Worm (Caenorhabditis elegans): ENCODE results near the gene daao-1.

daao-1 gene

ce11 chrIV:2642673-2643072 is 28.7 kb downstream of the daao-1 start, which contains the start of gene ric-8:
Gene ric-8, plus strand, starts transcription at chrIV:2642973.
- no peak for TF ChIP-seq spr-1 (tag; optimal IDR thresholded peaks at IDR 0.05)
- peak; percentile 40; the same call in 1 of the 2 replicates for TF ChIP-seq Y48G9A.11 (GFP tag; IDR thresholded peaks at IDR 0.05)

- peak; percentile 78 for TF ChIP-seq ceh-28 (tag; optimal IDR thresholded peaks at IDR 0.05)
- no peak for TF ChIP-seq pqm-1 (tag; optimal IDR thresholded peaks at IDR 0.05)
- peak in 1 of 2 experiments; percentile 19 for TF ChIP-seq unc-62 (GFP tag; optimal IDR thresholded peaks at IDR 0.05 in 1 of 2)
- TF ChIP-seq unc-62 (tag; optimal IDR thresholded peaks at IDR 0.05) = no peak
These were observed 36.0 kb downstream of the daao-1 start for ce11 chrIV:2650031-2650430.

ce11 chrIV:2654965-2655364 is 41.0 kb downstream of the daao-1 start:
- TF ChIP-seq Y48G9A.11 (GFP tag; IDR thresholded peaks at IDR 0.05) = peak; percentile 89
- TF ChIP-seq arid-1 (GFP tag; conservative IDR thresholded peaks at IDR 0.05) = 0 out of 2 replicates have a peak, but pooled peaks have one; percentile 25
- TF ChIP-seq F49E8.2 (tag; optimal IDR thresholded peaks at IDR 0.05; ENCODE audit: borderline replicate concordance) = peak; percentile 72
- TF ChIP-seq hlh-11 (tag; optimal IDR thresholded peaks at IDR 0.05) = no peak
- TF ChIP-seq lim-7 (GFP tag; IDR thresholded peaks at IDR 0.05) = 0 out of 2 replicates have a peak, but pooled peaks have one; percentile 20
- TF ChIP-seq fos-1 (tag; optimal IDR thresholded peaks at IDR 0.05) = no peak
- no peak for TF ChIP-seq F44E2.7 (GFP tag; IDR thresholded peaks at IDR 0.05)
- no peak for TF ChIP-seq Y105C5A.15 (GFP tag; IDR thresholded peaks at IDR 0.05)
- TF ChIP-seq lin-13 (GFP tag; optimal IDR thresholded peaks at IDR 0.05) = peak; percentile 34
- peak; percentile 75; the same call in 1 of the 2 replicates for TF ChIP-seq snpc-1.2 (GFP tag; IDR thresholded peaks at IDR 0.05)
- TF ChIP-seq T26A8.4 (GFP tag; IDR thresholded peaks at IDR 0.05) = no peak
- peak; percentile 10 for TF ChIP-seq mes-2 (tag; optimal IDR thresholded peaks at IDR 0.05; ENCODE audit: poor library complexity, severe bottlenecking)
- 0 out of 2 replicates have a peak, but pooled peaks have one; percentile 3 for TF ChIP-seq ceh-44 (GFP tag; IDR thresholded peaks at IDR 0.05)
- peak; percentile 67; the same call in 1 of the 2 replicates for TF ChIP-seq mdt-29 (GFP tag; IDR thresholded peaks at IDR 0.05)
- TF ChIP-seq skn-1 (tag; optimal IDR thresholded peaks at IDR 0.05) = no peak
- peak; percentile 34; the same call in 1 of the 2 replicates for TF ChIP-seq egl-43 (GFP tag; IDR thresholded peaks at IDR 0.05)
- no peak for TF ChIP-seq zag-1 (tag; optimal IDR thresholded peaks at IDR 0.05)
- peak; percentile 87 for TF ChIP-seq lin-38 (GFP tag; IDR thresholded peaks at IDR 0.05)
- no peak for TF ChIP-seq cey-2 (tag; optimal IDR thresholded peaks at IDR 0.05; ENCODE audit: borderline replicate concordance, insufficient read depth)
- TF ChIP-seq unc-130 (GFP tag; optimal IDR thresholded peaks at IDR 0.05) = peak; percentile 52

- no peak for TF ChIP-seq fos-1 (tag; optimal IDR thresholded peaks at IDR 0.05)
- no peak for TF ChIP-seq ceh-32 (tag; optimal IDR thresholded peaks at IDR 0.05; ENCODE audit: poor library complexity)
- no peak for TF ChIP-seq ceh-20 (GFP tag; IDR thresholded peaks at IDR 0.05)
- TF ChIP-seq nhr-42 (GFP tag; IDR thresholded peaks at IDR 0.05) = no peak
- TF ChIP-seq unc-62 (GFP tag; optimal IDR thresholded peaks at IDR 0.05 in 1 of 2) = peak in 1 of 2 experiments; percentile 76
- TF ChIP-seq unc-62 (tag; optimal IDR thresholded peaks at IDR 0.05) = no peak
- no peak for TF ChIP-seq lin-15B (tag; optimal IDR thresholded peaks at IDR 0.05)
- TF ChIP-seq vab-7 (GFP tag; IDR thresholded peaks at IDR 0.05) = 0 out of 2 replicates have a peak, but pooled peaks have one; percentile 40
- TF ChIP-seq dpl-1 (GFP tag; optimal IDR thresholded peaks at IDR 0.05) = no peak
- peak; percentile 39 for TF ChIP-seq lin-38 (GFP tag; IDR thresholded peaks at IDR 0.05)
- TF ChIP-seq lin-1 (GFP tag; IDR thresholded peaks at IDR 0.05) = no peak
- no peak for TF ChIP-seq daf-8 (GFP tag; IDR thresholded peaks at IDR 0.05)
- no peak for TF ChIP-seq arid-1 (GFP tag; conservative IDR thresholded peaks at IDR 0.05)
- peak; percentile 37 for TF ChIP-seq aha-1 (tag)
- TF ChIP-seq daf-16 (GFP tag; optimal IDR thresholded peaks at IDR 0.05) = no peak
- TF ChIP-seq daf-16 (tag; optimal IDR thresholded peaks at IDR 0.05) = peak; percentile 8
- no peak for TF ChIP-seq dmd-9 (GFP tag; IDR thresholded peaks at IDR 0.05)
- no peak for TF ChIP-seq ztf-11 (tag; optimal IDR thresholded peaks at IDR 0.05)
- peak; percentile 66; the same call in 1 of the 2 replicates for TF ChIP-seq lim-7 (GFP tag; IDR thresholded peaks at IDR 0.05)
- TF ChIP-seq zfp-3 (GFP tag; conservative IDR thresholded peaks at IDR 0.05) = 0 out of 2 replicates have a peak, but pooled peaks have one; percentile 37
- peak; percentile 26 for TF ChIP-seq fkh-10 (GFP tag; optimal IDR thresholded peaks at IDR 0.05)
- no peak for TF ChIP-seq nhr-41 (GFP tag; IDR thresholded peaks at IDR 0.05)
- no peak for TF ChIP-seq zfp-2 (tag; optimal IDR thresholded peaks at IDR 0.05)
- no peak for TF ChIP-seq nhr-77 (tag; optimal IDR thresholded peaks at IDR 0.05)
- no peak for TF ChIP-seq spr-3 (GFP tag; optimal IDR thresholded peaks at IDR 0.05)
- 0 out of 2 replicates have a peak, but pooled peaks have one; percentile 9 for TF ChIP-seq mdt-29 (GFP tag; IDR thresholded peaks at IDR 0.05)
- TF ChIP-seq Y48G9A.11 (GFP tag; IDR thresholded peaks at IDR 0.05) = 0 out of 2 replicates have a peak, but pooled peaks have one; percentile 15
These were observed 42.6 kb downstream of the daao-1 start for ce11 chrIV:2656400-2657139.
